Worm (Caenorhabditis elegans) whole organism, L3 larva: ENCODE data around the gene F41C3.11.

ENCODE experiments used
- ZK546.5 ChIP-seq: sonication (generic microtip); optimal IDR thresholded peaks from 2 replicates; lab custom pipeline; 2017; ENCODE audit warnings: missing biosample characterization, missing genetic modification characterization
- lin-15B ChIP-seq: fragments of 150-350 bp; optimal IDR thresholded peaks from 2 replicates; lab custom pipeline; 2014; ENCODE audit warnings: missing biosample characterization, missing genetic modification characterization
- nhr-11 ChIP-seq: fragments of 150-350 bp; optimal IDR thresholded peaks from 2 replicates; lab custom pipeline; 2014; ENCODE audit warnings: missing biosample characterization, missing genetic modification characterization
- nhr-237 ChIP-seq: fragments of 150-350 bp; optimal IDR thresholded peaks from 2 replicates; lab custom pipeline; 2014; ENCODE audit warnings: missing biosample characterization, missing genetic modification characterization
- pha-4 ChIP-seq: fragments of 150-350 bp; optimal IDR thresholded peaks from 2 replicates; lab custom pipeline; 2014; ENCODE audit warnings: missing biosample characterization, missing genetic modification reagents, missing genetic modification characterization
- sea-2 ChIP-seq: fragments of 150-350 bp; sonication (generic microtip); optimal IDR thresholded peaks from 4 replicates; lab custom pipeline; 2014; ENCODE audit warnings: missing biosample characterization, missing genetic modification reagents, missing genetic modification characterization
- skn-1 ChIP-seq: fragments of 150-350 bp; optimal IDR thresholded peaks from 2 replicates; lab custom pipeline; 2014; ENCODE audit warnings: missing biosample characterization, missing genetic modification characterization
- zag-1 ChIP-seq: fragments of 150-350 bp; optimal IDR thresholded peaks from 2 replicates; lab custom pipeline; 2014; ENCODE audit warnings: missing biosample characterization, missing genetic modification characterization

- TF ChIP-seq ZK546.5 (tag; lab: Kevin White, UChicago) (no peak), sea-2 (GFP tag; lab: Kevin White, UChicago) (no peak), pha-4 (tag; lab: Kevin White, UChicago) (no peak), lin-15B (tag; lab: Kevin White, UChicago) (no peak), skn-1 (tag; lab: Kevin White, UChicago) (no peak), nhr-11 (tag; lab: Kevin White, UChicago) (no peak), nhr-237 (tag; lab: Kevin White, UChicago) (no peak), zag-1 (tag; lab: Kevin White, UChicago) (no peak)
Measured at ce11 chrII:4736585-4736984, 2.8 kb upstream of the F41C3.11 start.
